Worm (Caenorhabditis elegans) whole organism, L1 larva: ENCODE results near the gene nstp-1.

Experiments used
- C04F5.9 ChIP-seq: sonication (generic microtip); optimal IDR thresholded peaks from 2 replicates; lab custom pipeline; 2016; ENCODE audit warnings: missing genetic modification characterization, missing compliant biosample characterization
- C34B4.2 ChIP-seq: sonication (generic microtip); optimal IDR thresholded peaks from 2 replicates; lab custom pipeline; 2017; ENCODE audit warnings: mild to moderate bottlenecking, missing genetic modification characterization, missing compliant biosample characterization
- aha-1 ChIP-seq: fragments of 150-350 bp; optimal IDR thresholded peaks from 2 replicates; lab custom pipeline; 2014; ENCODE audit warnings: missing biosample characterization, missing genetic modification characterization
- ceh-82 ChIP-seq, 3 experiments: fragments of 150-350 bp in 1 of 3; sonication (generic microtip) in 2 of 3; optimal IDR thresholded peaks; 2 replicates each; lab custom pipeline; 2014 to 2017; ENCODE audit warnings: missing biosample characterization in 3 of 3, missing genetic modification characterization in 3 of 3
- ceh-88 ChIP-seq: fragments of 200-800 bp; sonication (Bioruptor generic); IDR thresholded peaks from 2 replicates; pipeline ENCODE4 v1.3.6; 2022; ENCODE audit warnings: missing genetic modification characterization, missing compliant biosample characterization
- ces-1 ChIP-seq: fragments of 150-350 bp; optimal IDR thresholded peaks from 2 replicates; lab custom pipeline; 2014; ENCODE audit warnings: missing biosample characterization, missing genetic modification reagents, missing genetic modification characterization
- dsc-1 ChIP-seq: sonication (generic microtip); optimal IDR thresholded peaks from 2 replicates; lab custom pipeline; 2016; ENCODE audit warnings: mild to moderate bottlenecking, missing genetic modification characterization, missing compliant biosample characterization
- efl-1 ChIP-seq, 4 experiments: fragments of 150-350 bp; optimal IDR thresholded peaks in 3 of 4; peaks in 1 of 4; 1 replicate in 1 of 4; 2 replicates in 3 of 4; lab custom pipeline; 2014; ENCODE audit warnings: missing biosample characterization in 2 of 4, missing genetic modification characterization in 2 of 4, missing genetic modification reagents in 2 of 4
- efl-3 ChIP-seq: fragments of 200-800 bp; sonication (Bioruptor generic); optimal IDR thresholded peaks from 2 replicates; lab custom pipeline; 2018; ENCODE audit warnings: mild to moderate bottlenecking, missing genetic modification characterization, missing compliant biosample characterization
- elt-2 ChIP-seq: sonication (generic microtip); optimal IDR thresholded peaks from 2 replicates; lab custom pipeline; 2016; ENCODE audit warnings: missing genetic modification characterization, mild to moderate bottlenecking, inconsistent platforms, missing compliant biosample characterization, missing genetic modification reagents
- ets-5 ChIP-seq: fragments of 200-800 bp; sonication (Bioruptor generic); IDR thresholded peaks from 2 replicates; pipeline ENCODE4 v1.3.6; 2022; ENCODE audit warnings: missing genetic modification characterization, missing compliant biosample characterization
- fkh-4 ChIP-seq: sonication (generic microtip); optimal IDR thresholded peaks from 2 replicates; lab custom pipeline; 2016; ENCODE audit warnings: missing compliant biosample characterization, missing genetic modification characterization, borderline replicate concordance
- grh-1 ChIP-seq: fragments of 200-800 bp; sonication (Bioruptor generic); IDR thresholded peaks from 2 replicates; pipeline ENCODE4 v1.3.6; 2022; ENCODE audit warnings: missing genetic modification reagents, missing genetic modification characterization, missing compliant biosample characterization
- lin-14 ChIP-seq: fragments of 200-800 bp; sonication (Bioruptor generic); optimal IDR thresholded peaks from 2 replicates; lab custom pipeline; 2018; ENCODE audit warnings: mild to moderate bottlenecking, missing genetic modification characterization, moderate library complexity, missing compliant biosample characterization
- lin-35 ChIP-seq, 2 experiments: fragments of 150-350 bp; optimal IDR thresholded peaks; 2 replicates each; lab custom pipeline; 2014; ENCODE audit warnings: missing biosample characterization in 2 of 2, missing genetic modification characterization in 2 of 2, missing genetic modification reagents in 2 of 2
- lsy-2 ChIP-seq, 2 experiments: fragments of 150-350 bp; optimal IDR thresholded peaks; 2 replicates each; lab custom pipeline; 2014; ENCODE audit warnings: missing biosample characterization in 2 of 2, missing genetic modification characterization in 2 of 2
- mab-9 ChIP-seq: fragments of 200-800 bp; sonication (Bioruptor generic); IDR thresholded peaks from 2 replicates; pipeline ENCODE4 v1.3.6; 2022; ENCODE audit warnings: missing genetic modification reagents, missing genetic modification characterization, missing compliant biosample characterization
- mdl-1 ChIP-seq, 2 experiments: fragments of 150-350 bp; optimal IDR thresholded peaks; 2 replicates each; lab custom pipeline; 2014 to 2017; ENCODE audit warnings: missing biosample characterization in 2 of 2, missing genetic modification characterization in 2 of 2, inconsistent platforms in 1 of 2
- mep-1 ChIP-seq: fragments of 150-350 bp; optimal IDR thresholded peaks from 2 replicates; lab custom pipeline; 2014; ENCODE audit warnings: missing biosample characterization, missing genetic modification characterization
- nhr-237 ChIP-seq: fragments of 150-350 bp; optimal IDR thresholded peaks from 2 replicates; lab custom pipeline; 2014; ENCODE audit warnings: missing biosample characterization, missing genetic modification characterization
- nhr-47 ChIP-seq: sonication (generic microtip); optimal IDR thresholded peaks from 2 replicates; lab custom pipeline; 2016; ENCODE audit warnings: mild to moderate bottlenecking, missing genetic modification characterization, moderate library complexity, missing compliant biosample characterization
- nhr-71 ChIP-seq: sonication (generic microtip); optimal IDR thresholded peaks from 2 replicates; lab custom pipeline; 2016; ENCODE audit warnings: mild to moderate bottlenecking, missing genetic modification characterization, moderate library complexity, missing compliant biosample characterization
- nhr-77 ChIP-seq: fragments of 150-350 bp; optimal IDR thresholded peaks from 2 replicates; lab custom pipeline; 2014; ENCODE audit warnings: missing biosample characterization, missing genetic modification characterization
- pag-3 ChIP-seq: sonication (generic microtip); optimal IDR thresholded peaks from 2 replicates; lab custom pipeline; 2017; ENCODE audit warnings: missing genetic modification characterization, mild to moderate bottlenecking, missing compliant biosample characterization, antibody characterized with exemption, borderline replicate concordance; ENCODE audit not compliant: insufficient read depth
- pax-3 ChIP-seq: fragments of 200-800 bp; sonication (Bioruptor generic); optimal IDR thresholded peaks from 2 replicates; lab custom pipeline; 2018; ENCODE audit warnings: mild to moderate bottlenecking, missing genetic modification characterization, moderate library complexity, missing compliant biosample characterization
- pqm-1 ChIP-seq: sonication (generic microtip); optimal IDR thresholded peaks from 3 replicates; lab custom pipeline; 2017; ENCODE audit warnings: missing biosample characterization, missing genetic modification characterization
- skn-1 ChIP-seq: fragments of 150-350 bp; optimal IDR thresholded peaks from 2 replicates; lab custom pipeline; 2014; ENCODE audit warnings: missing biosample characterization, missing genetic modification characterization
- snpc-4 ChIP-seq: fragments of 150-350 bp; optimal IDR thresholded peaks from 2 replicates; lab custom pipeline; 2014; ENCODE audit warnings: missing biosample characterization, missing genetic modification characterization
- snu-23 ChIP-seq: sonication (generic microtip); optimal IDR thresholded peaks from 2 replicates; lab custom pipeline; 2016; ENCODE audit warnings: missing genetic modification characterization, missing compliant biosample characterization
- unc-130 ChIP-seq: fragments of 150-350 bp; optimal IDR thresholded peaks from 2 replicates; lab custom pipeline; 2017; ENCODE audit warnings: missing biosample characterization, missing genetic modification characterization, inconsistent platforms
- zag-1 ChIP-seq: fragments of 150-350 bp; optimal IDR thresholded peaks from 2 replicates; lab custom pipeline; 2014; ENCODE audit warnings: missing biosample characterization, missing genetic modification characterization
- zip-4 ChIP-seq: fragments of 200-800 bp; sonication (Bioruptor generic); optimal IDR thresholded peaks from 2 replicates; lab custom pipeline; 2018; ENCODE audit warnings: mild to moderate bottlenecking, missing genetic modification characterization, moderate library complexity, missing compliant biosample characterization
- ztf-11 ChIP-seq, 2 experiments: sonication (generic microtip); optimal IDR thresholded peaks; 2 replicates each; lab custom pipeline; 2016 to 2017; ENCODE audit warnings: missing genetic modification characterization in 2 of 2, missing biosample characterization in 1 of 2, missing compliant biosample characterization in 1 of 2

Gene nstp-1

ce11 chrIV:8951953-8952567 is 32.6 kb upstream of the nstp-1 start:
- TF ChIP-seq elt-2 (tag; lab: Kevin White, UChicago) (peak; percentile 16), nhr-71 (tag; lab: Kevin White, UChicago) (no peak), efl-1 (optimal IDR thresholded peaks at IDR 0.05; lab: Kevin White, UChicago) (no peak), efl-1 (GFP tag; optimal IDR thresholded peaks at IDR 0.05 in 1 of 2; lab: Kevin White, UChicago) (peak in 1 of 2 experiments; percentile 90)
- TF ChIP-seq, all 84 proteins: peak for 2

ce11 chrIV:8954126-8954525 is 30.5 kb upstream of the nstp-1 start:
- TF ChIP-seq skn-1 (peak; percentile 34), snu-23 (peak; percentile 24), lin-14 (GFP tag; lab: Kevin White, UChicago) (peak; percentile 56), efl-1 (optimal IDR thresholded peaks at IDR 0.05; lab: Kevin White, UChicago) (no peak), efl-1 (GFP tag; optimal IDR thresholded peaks at IDR 0.05 in 1 of 2; lab: Kevin White, UChicago) (peak in 1 of 2 experiments; percentile 74), snpc-4 (tag; lab: Kevin White, UChicago) (no peak), fkh-4 (tag; lab: Kevin White, UChicago) (no peak), unc-130 (tag; lab: Kevin White, UChicago) (no peak)

- no peak for TF ChIP-seq nhr-47 (tag; lab: Kevin White, UChicago)
- TF ChIP-seq ztf-11 (tag; optimal IDR thresholded peaks at IDR 0.05; lab: Kevin White, UChicago): no peak
- no peak for TF ChIP-seq mdl-1 (tag; optimal IDR thresholded peaks at IDR 0.05; lab: Kevin White, UChicago)
- TF ChIP-seq pag-3 (tag; lab: Kevin White, UChicago): no peak
- no peak for TF ChIP-seq lsy-2 (tag; optimal IDR thresholded peaks at IDR 0.05; lab: Kevin White, UChicago)
- TF ChIP-seq nhr-77: no peak
- TF ChIP-seq lin-35 (GFP tag; optimal IDR thresholded peaks at IDR 0.05; lab: Kevin White, UChicago): no peak
- no peak for TF ChIP-seq efl-1 (optimal IDR thresholded peaks at IDR 0.05; lab: Kevin White, UChicago)
- no peak for TF ChIP-seq efl-1 (GFP tag; optimal IDR thresholded peaks at IDR 0.05 in 1 of 2; lab: Kevin White, UChicago)
- no peak for TF ChIP-seq mab-9 (GFP tag; lab: Robert Waterston, UW)
- TF ChIP-seq snu-23: no peak
- no peak for TF ChIP-seq lin-14 (GFP tag; lab: Kevin White, UChicago)
- no peak for TF ChIP-seq dsc-1
- no peak for TF ChIP-seq pax-3
- no peak for TF ChIP-seq C04F5.9 (tag; lab: Kevin White, UChicago)
- no peak for TF ChIP-seq pqm-1 (tag; lab: Kevin White, UChicago)
- TF ChIP-seq zag-1 (tag; lab: Kevin White, UChicago): no peak
- no peak for TF ChIP-seq zip-4
Observed at ce11 chrIV:8956189-8956588, 28.5 kb upstream of the nstp-1 start, which contains the start of gene tpra-1. tpra-1 (plus strand) TSS chrIV:8956489.

ce11 chrIV:8965883-8966282 is 18.8 kb upstream of the nstp-1 start, which contains the start of gene C53B4.2:
C53B4.2 (plus strand) TSS chrIV:8966183.
- no peak for TF ChIP-seq nhr-71 (tag; lab: Kevin White, UChicago)
- TF ChIP-seq grh-1 (GFP tag; lab: Robert Waterston, UW): no peak
- no peak for TF ChIP-seq ets-5
- no peak for TF ChIP-seq nhr-237
- TF ChIP-seq mep-1: no peak
- TF ChIP-seq ceh-82 (tag; optimal IDR thresholded peaks at IDR 0.05; lab: Kevin White, UChicago): no peak
- no peak for TF ChIP-seq ceh-88 (GFP tag; lab: Robert Waterston, UW)
- TF ChIP-seq efl-3 (GFP tag; lab: Kevin White, UChicago): no peak

- TF ChIP-seq aha-1 (tag; lab: Kevin White, UChicago): no peak
- TF ChIP-seq C04F5.9 (tag; lab: Kevin White, UChicago): no peak
- no peak for TF ChIP-seq efl-1 (optimal IDR thresholded peaks at IDR 0.05; lab: Kevin White, UChicago)
- peak in 1 of 2 experiments; percentile 63 for TF ChIP-seq efl-1 (GFP tag; optimal IDR thresholded peaks at IDR 0.05 in 1 of 2; lab: Kevin White, UChicago)
- TF ChIP-seq nhr-237: no peak
- TF ChIP-seq ces-1 (GFP tag; lab: Kevin White, UChicago): no peak
- TF ChIP-seq efl-3 (GFP tag; lab: Kevin White, UChicago): no peak
- no peak for TF ChIP-seq lsy-2 (tag; optimal IDR thresholded peaks at IDR 0.05; lab: Kevin White, UChicago)
- no peak for TF ChIP-seq C34B4.2 (tag; lab: Kevin White, UChicago)
Observed at ce11 chrIV:8967990-8968389, 16.7 kb upstream of the nstp-1 start, which contains the start of gene suex-2. suex-2 (plus strand) TSS chrIV:8968290.
